Fruit fly (Drosophila melanogaster): ENCODE data around the gene Dys.

Dys gene

DNA sequence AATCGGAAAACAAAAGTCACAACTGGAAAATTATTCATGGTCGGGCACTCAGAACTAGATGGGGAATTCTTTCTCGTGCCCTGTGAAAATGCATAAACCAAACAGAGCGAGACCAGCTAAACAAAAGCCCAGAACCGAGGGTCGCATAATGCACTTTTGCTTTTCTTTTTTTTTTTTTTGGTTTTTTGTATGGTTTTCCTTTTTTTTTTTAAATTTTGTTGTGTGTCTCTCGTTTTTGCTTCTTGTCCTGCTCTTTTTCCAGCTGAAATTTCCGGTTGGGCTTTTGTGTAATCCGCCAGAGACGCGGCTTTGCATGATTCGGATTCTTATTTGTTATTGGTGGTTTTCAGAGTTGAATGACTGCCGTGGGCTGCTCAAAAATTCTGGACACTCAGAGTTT lies 120.9 kb downstream of the Dys start (continued):
- TF ChIP-seq CG8319 (GFP tag; optimal IDR thresholded peaks at IDR 0.05) (no peak), Smox (GFP tag; optimal IDR thresholded peaks at IDR 0.05) (no peak), Blimp-1 (GFP tag; optimal IDR thresholded peaks at IDR 0.05) (no peak), esn (GFP tag; optimal IDR thresholded peaks at IDR 0.05) (no peak), lz (GFP tag; optimal IDR thresholded peaks at IDR 0.05) (no peak), OdsH (GFP tag; optimal IDR thresholded peaks at IDR 0.05) (no peak), CG6792 (GFP tag; optimal IDR thresholded peaks at IDR 0.05) (no peak), CG6854 (GFP tag; optimal IDR thresholded peaks at IDR 0.05) (no peak), CG8119 (GFP tag; IDR thresholded peaks at IDR 0.05) (peak; percentile 56; the same call in 2 of the 3 replicates), ss (GFP tag; optimal IDR thresholded peaks at IDR 0.05) (peak; percentile 3 to 24), net (GFP tag; optimal IDR thresholded peaks at IDR 0.05) (no peak), CG11294 (GFP tag; IDR thresholded peaks at IDR 0.05) (no peak), CG32006 (GFP tag; optimal IDR thresholded peaks at IDR 0.05) (no peak), Eip75B (GFP tag; optimal IDR thresholded peaks at IDR 0.05) (no peak), CG16779 (tag; optimal IDR thresholded peaks at IDR 0.05) (no peak), Hr38 (GFP tag; optimal IDR thresholded peaks at IDR 0.05) (no peak), CG15336 (GFP tag; IDR thresholded peaks at IDR 0.05) (peak; percentile 39; the same call in 1 of the 2 replicates), Sox102F (GFP tag; optimal IDR thresholded peaks at IDR 0.05) (no peak), eg (GFP tag; IDR thresholded peaks at IDR 0.05) (peak; percentile 16; the same call in 1 of the 3 replicates), CG6163 (GFP tag; IDR thresholded peaks at IDR 0.05) (peak; percentile 33; the same call in 2 of the 3 replicates), CG3032 (tag; optimal IDR thresholded peaks at IDR 0.05) (no peak), cyc (GFP tag; optimal IDR thresholded peaks at IDR 0.05) (no peak), CG9139 (GFP tag; optimal IDR thresholded peaks at IDR 0.05) (peak; percentile 11), Gug (GFP tag; IDR thresholded peaks at IDR 0.05) (no peak), dsx (GFP tag; optimal IDR thresholded peaks at IDR 0.05; ENCODE audit: poor library complexity, severe bottlenecking) (no peak), CG10631 (GFP tag; optimal IDR thresholded peaks at IDR 0.05) (no peak), CG34406 (GFP tag; optimal IDR thresholded peaks at IDR 0.05) (no peak), Eip78C (GFP tag) (peak; percentile 23), CG6808 (GFP tag; optimal IDR thresholded peaks at IDR 0.05) (peak; percentile 30), CG4318 (GFP tag; optimal IDR thresholded peaks at IDR 0.05) (no peak), achi (GFP tag; optimal IDR thresholded peaks at IDR 0.05) (no peak), Hr4 (GFP tag; optimal IDR thresholded peaks at IDR 0.05) (no peak)

DNA sequence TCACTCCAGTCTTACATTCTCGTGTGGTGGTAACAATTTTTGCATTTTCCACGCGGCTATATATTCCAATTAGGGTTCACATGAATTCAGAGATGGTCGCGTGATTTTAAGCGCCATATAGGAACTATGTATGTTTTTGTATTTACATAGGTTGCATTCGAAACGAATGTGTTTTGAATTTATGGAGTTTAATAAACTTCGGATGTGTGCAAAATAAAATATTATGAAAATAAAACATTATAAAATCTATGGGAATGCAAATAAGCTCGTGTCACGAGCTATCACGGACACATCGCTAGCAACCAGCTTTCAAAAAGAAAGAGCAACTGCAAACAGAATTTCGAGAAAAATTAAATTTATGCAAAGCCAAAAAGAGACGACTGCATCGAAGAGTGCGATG lies 122.4 kb downstream of the Dys start:
- peak in 1 of 2 experiments; percentile 8 for TF ChIP-seq ss (GFP tag; optimal IDR thresholded peaks at IDR 0.05)
- TF ChIP-seq esn (GFP tag; optimal IDR thresholded peaks at IDR 0.05) = peak; percentile 29
- TF ChIP-seq Eip78C (GFP tag) = peak; percentile 63
- TF ChIP-seq CG32006 (GFP tag; optimal IDR thresholded peaks at IDR 0.05) = peak; percentile 13
- peak; percentile 8 for TF ChIP-seq Hr4 (GFP tag; optimal IDR thresholded peaks at IDR 0.05)
- peak; percentile 12 for TF ChIP-seq fkh (GFP tag; optimal IDR thresholded peaks at IDR 0.05)
- TF ChIP-seq CG16779 (tag; optimal IDR thresholded peaks at IDR 0.05) = no peak
- peak; percentile 10 for TF ChIP-seq CG10631 (GFP tag; optimal IDR thresholded peaks at IDR 0.05)
- 0 out of 3 replicates have a peak, but pooled peaks have one; percentile 20 for TF ChIP-seq CG6163 (GFP tag; IDR thresholded peaks at IDR 0.05)
- TF ChIP-seq svp (GFP tag) = peak; percentile 65
- TF ChIP-seq Hr39 (GFP tag; optimal IDR thresholded peaks at IDR 0.05) = no peak
- no peak for TF ChIP-seq Ets96B (tag; optimal IDR thresholded peaks at IDR 0.05)

DNA sequence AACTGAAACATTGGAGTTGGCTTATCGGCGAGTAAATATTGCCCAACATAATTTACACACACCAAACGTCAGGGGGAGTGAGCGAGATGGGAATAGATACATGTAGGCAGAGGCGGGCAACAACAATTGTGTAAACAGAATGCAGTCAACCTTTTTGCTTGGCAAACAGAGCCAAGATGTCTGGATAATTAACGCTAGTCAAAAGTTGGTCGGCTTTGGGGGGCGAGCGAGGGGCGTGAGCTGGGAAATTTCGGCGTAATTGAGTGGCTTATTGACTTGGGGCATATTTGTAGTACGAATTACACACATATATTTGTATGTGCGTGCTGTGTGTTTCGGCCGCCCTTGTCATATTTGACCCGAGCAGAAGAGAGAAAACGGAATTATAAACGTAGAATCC lies 123.9 kb downstream of the Dys start:
- peak; percentile 14 for TF ChIP-seq Smox (GFP tag; optimal IDR thresholded peaks at IDR 0.05)
- peak; percentile 43 for TF ChIP-seq svp (GFP tag)
- TF ChIP-seq CG34406 (GFP tag; optimal IDR thresholded peaks at IDR 0.05) = peak; percentile 32
- TF ChIP-seq fkh (GFP tag; optimal IDR thresholded peaks at IDR 0.05) = peak; percentile 99
- TF ChIP-seq dac (GFP tag; optimal IDR thresholded peaks at IDR 0.05) = no peak
- TF ChIP-seq CG6854 (GFP tag; optimal IDR thresholded peaks at IDR 0.05) = peak; percentile 4
- peak; percentile 21 for TF ChIP-seq Blimp-1 (GFP tag; optimal IDR thresholded peaks at IDR 0.05)
- peak; percentile 24 for TF ChIP-seq CG7368 (GFP tag; optimal IDR thresholded peaks at IDR 0.05)
- peak; percentile 26 for TF ChIP-seq CG3919 (GFP tag; optimal IDR thresholded peaks at IDR 0.05)
- peak; percentile 29 for TF ChIP-seq vri (GFP tag; optimal IDR thresholded peaks at IDR 0.05)
- TF ChIP-seq net (GFP tag; optimal IDR thresholded peaks at IDR 0.05) = peak; percentile 30
- peak; percentile 36 for TF ChIP-seq esn (GFP tag; optimal IDR thresholded peaks at IDR 0.05)
- TF ChIP-seq Met (GFP tag; optimal IDR thresholded peaks at IDR 0.05) = peak; percentile 31
- no peak for TF ChIP-seq Hr38 (GFP tag; optimal IDR thresholded peaks at IDR 0.05)
- no peak for TF ChIP-seq CG15336 (GFP tag; IDR thresholded peaks at IDR 0.05)
- TF ChIP-seq CG8632 (GFP tag; optimal IDR thresholded peaks at IDR 0.05) = peak; percentile 1
- TF ChIP-seq pdm3 (GFP tag; optimal IDR thresholded peaks at IDR 0.05) = peak; percentile 4
- peak; percentile 10 for TF ChIP-seq spab (GFP tag; optimal IDR thresholded peaks at IDR 0.05)
- no peak for TF ChIP-seq eg (GFP tag; IDR thresholded peaks at IDR 0.05)
- TF ChIP-seq topi (GFP tag; optimal IDR thresholded peaks at IDR 0.05) = peak; percentile 18
- peak; percentile 16 for TF ChIP-seq CG6808 (GFP tag; optimal IDR thresholded peaks at IDR 0.05)
